Fruit fly (Drosophila melanogaster): ENCODE data around the gene COX5A.

The COX5A gene

dm6 chr3R:11869169-11869568 is 50.0 kb downstream of the COX5A start, which contains the start of gene CG6959:
TSS of gene CG6959 (minus strand) at chr3R:11869460.
- TF ChIP-seq foxo (GFP tag; optimal IDR thresholded peaks at IDR 0.05) (no peak), Hr83 (GFP tag; optimal IDR thresholded peaks at IDR 0.05; ENCODE audit: poor library complexity, severe bottlenecking) (peak; percentile 28), CG32264 (GFP tag; optimal IDR thresholded peaks at IDR 0.05) (no peak), h (GFP tag; optimal IDR thresholded peaks at IDR 0.05) (no peak), rgr (GFP tag; optimal IDR thresholded peaks at IDR 0.05) (peak; percentile 9)

- no peak for TF ChIP-seq Dfd (GFP tag; optimal IDR thresholded peaks at IDR 0.05)
- TF ChIP-seq foxo (GFP tag; optimal IDR thresholded peaks at IDR 0.05) = peak in 1 of 2 experiments; percentile 50
- no peak for TF ChIP-seq h (GFP tag; optimal IDR thresholded peaks at IDR 0.05)
- no peak for TF ChIP-seq br (GFP tag; optimal IDR thresholded peaks at IDR 0.05)
- TF ChIP-seq rgr (GFP tag; optimal IDR thresholded peaks at IDR 0.05) = no peak
- TF ChIP-seq Vsx2 (GFP tag; optimal IDR thresholded peaks at IDR 0.05; ENCODE audit: partially characterized antibody) = no peak
- TF ChIP-seq usp (GFP tag; optimal IDR thresholded peaks at IDR 0.05) = no peak
- no peak for TF ChIP-seq dmrt93B (GFP tag; optimal IDR thresholded peaks at IDR 0.05)
- no peak for TF ChIP-seq dl (GFP tag; optimal IDR thresholded peaks at IDR 0.05; ENCODE audit: insufficient read depth in 1 of 2, partially characterized antibody in 2 of 2)
- no peak for TF ChIP-seq jim (GFP tag; optimal IDR thresholded peaks at IDR 0.05)
- peak; percentile 37 for TF ChIP-seq HLH106 (tag; optimal IDR thresholded peaks at IDR 0.05)
- no peak for TF ChIP-seq lola (GFP tag; optimal IDR thresholded peaks at IDR 0.05)
- no peak for TF ChIP-seq Hr78 (GFP tag; optimal IDR thresholded peaks at IDR 0.05)
- TF ChIP-seq tai (GFP tag; optimal IDR thresholded peaks at IDR 0.05) = no peak
- TF ChIP-seq Myc (optimal IDR thresholded peaks at IDR 0.05) = no peak
- no peak for TF ChIP-seq psq (GFP tag; optimal IDR thresholded peaks at IDR 0.05)
Measured at dm6 chr3R:11869675-11870074, 50.5 kb downstream of the COX5A start.
